Fruit fly (Drosophila melanogaster) whole organism, adult: Measurements from ENCODE around the gene pst.

ENCODE experiments used
- CG1620 ChIP-seq: fragments of 200-800 bp; sonication (Bioruptor generic); optimal IDR thresholded peaks from 2 replicates; lab custom pipeline; 2016; ENCODE audit warnings: missing biosample characterization, missing genetic modification characterization
- CG5204 ChIP-seq: fragments of 200-800 bp; sonication (Bioruptor generic); optimal IDR thresholded peaks from 2 replicates; lab custom pipeline; 2016; ENCODE audit warnings: missing biosample characterization, missing genetic modification characterization
- kay ChIP-seq: fragments of 200-800 bp; sonication (Bioruptor generic); peaks from one replicate; lab custom pipeline; 2016; ENCODE audit warnings: missing biosample characterization, missing genetic modification characterization, borderline replicate concordance
- toe ChIP-seq: fragments of 200-800 bp; sonication (Bioruptor generic); optimal IDR thresholded peaks from 2 replicates; lab custom pipeline; 2016; ENCODE audit warnings: missing biosample characterization, missing genetic modification characterization

dm6 chr3L:7380395-7380794, 20.3 kb upstream of the pst start:
- TF ChIP-seq CG5204 (GFP tag; lab: Kevin White, UChicago): no peak
- no peak for TF ChIP-seq kay (GFP tag; lab: Kevin White, UChicago)
- no peak for TF ChIP-seq toe (GFP tag; lab: Kevin White, UChicago)
- TF ChIP-seq CG1620 (GFP tag; lab: Kevin White, UChicago): no peak
